Fruit fly (Drosophila melanogaster): ENCODE data around the gene Cbp20.
A peak's percentile ranks its signal among the peaks of the same experiment; 100 is the strongest.

Cbp20 gene

DNA sequence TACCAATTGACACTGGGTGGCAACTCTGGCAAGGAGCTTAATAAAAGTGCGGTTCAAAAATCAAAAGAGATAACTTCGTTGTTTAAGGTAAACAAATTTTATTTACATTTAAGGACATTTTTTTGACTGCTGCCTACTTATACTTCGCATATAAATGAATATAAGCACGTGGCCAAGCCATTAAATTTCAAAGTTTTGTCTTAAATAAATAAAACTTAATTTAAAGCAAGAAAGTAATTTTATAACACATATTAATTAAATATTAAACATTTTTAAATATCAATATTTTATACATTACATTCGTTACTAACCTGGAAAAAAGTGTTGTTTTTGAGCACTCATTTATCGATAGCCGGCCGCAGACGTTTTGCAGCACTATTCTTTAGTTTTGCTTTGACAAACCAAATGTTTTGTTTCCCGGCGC lies 24.3 kb downstream of the Cbp20 start, which contains the start of the genes CG12321 and MED17 (continued):
- TF ChIP-seq fd85E (GFP tag; optimal IDR thresholded peaks at IDR 0.05) (peak; percentile 54), CG34406 (GFP tag; optimal IDR thresholded peaks at IDR 0.05) (peak; percentile 87), ss (GFP tag; optimal IDR thresholded peaks at IDR 0.05) (no peak), CG6163 (GFP tag; IDR thresholded peaks at IDR 0.05) (peak; percentile 77), Eip93F (GFP tag; optimal IDR thresholded peaks at IDR 0.05) (no peak), vri (GFP tag; optimal IDR thresholded peaks at IDR 0.05) (no peak), CG10669 (GFP tag; optimal IDR thresholded peaks at IDR 0.05) (peak; percentile 78), Blimp-1 (GFP tag; optimal IDR thresholded peaks at IDR 0.05) (peak; percentile 77), CG8119 (GFP tag; IDR thresholded peaks at IDR 0.05) (peak; percentile 72; the same call in 2 of the 3 replicates), salr (GFP tag; optimal IDR thresholded peaks at IDR 0.05) (peak; percentile 43 to 89), Eip78C (GFP tag) (peak; percentile 91), CG16779 (tag; optimal IDR thresholded peaks at IDR 0.05) (no peak), Sox14 (GFP tag; optimal IDR thresholded peaks at IDR 0.05) (peak; percentile 81), CG8319 (GFP tag; optimal IDR thresholded peaks at IDR 0.05) (peak; percentile 75), topi (GFP tag; optimal IDR thresholded peaks at IDR 0.05) (peak; percentile 77), Sox15 (GFP tag; optimal IDR thresholded peaks at IDR 0.05) (peak; percentile 86), CG10631 (GFP tag; optimal IDR thresholded peaks at IDR 0.05) (peak; percentile 90), CG6808 (GFP tag; optimal IDR thresholded peaks at IDR 0.05) (no peak), Hr4 (GFP tag; optimal IDR thresholded peaks at IDR 0.05) (peak; percentile 79), Gug (GFP tag; IDR thresholded peaks at IDR 0.05) (peak; percentile 79), CG1621 (tag; optimal IDR thresholded peaks at IDR 0.05) (peak; percentile 54), spab (GFP tag; optimal IDR thresholded peaks at IDR 0.05) (no peak), lz (GFP tag; optimal IDR thresholded peaks at IDR 0.05) (peak; percentile 72), dsx (GFP tag; optimal IDR thresholded peaks at IDR 0.05; ENCODE audit: poor library complexity, severe bottlenecking) (peak; percentile 59), cyc (GFP tag; optimal IDR thresholded peaks at IDR 0.05) (peak; percentile 80), Met (GFP tag; optimal IDR thresholded peaks at IDR 0.05) (peak; percentile 82), CG11294 (GFP tag; IDR thresholded peaks at IDR 0.05) (peak; percentile 72; the same call in 1 of the 2 replicates), CG8632 (GFP tag; optimal IDR thresholded peaks at IDR 0.05) (peak; percentile 82), CG31627 (GFP tag; optimal IDR thresholded peaks at IDR 0.05) (peak; percentile 83), CG4318 (GFP tag; optimal IDR thresholded peaks at IDR 0.05) (peak; percentile 88)

DNA sequence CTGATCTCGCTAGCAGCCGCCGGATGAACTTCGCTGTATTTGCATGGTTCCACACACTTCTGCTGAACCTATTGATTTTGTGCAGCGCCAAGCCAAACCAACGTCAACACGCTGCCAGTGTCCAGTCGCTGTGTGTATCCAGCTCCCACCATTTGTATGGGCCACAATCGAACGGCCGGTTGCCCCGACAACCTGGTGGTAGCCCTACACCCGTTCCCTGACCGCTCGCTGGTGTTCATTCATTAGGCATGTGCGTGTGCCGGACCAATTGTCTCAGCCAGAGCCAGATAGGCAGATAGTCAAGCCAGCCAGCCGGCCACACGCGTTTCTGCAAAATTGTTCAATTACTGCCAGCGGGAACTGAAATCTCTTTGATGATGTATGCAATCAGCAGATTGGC lies 27.4 kb downstream of the Cbp20 start, which contains the start of gene CG14313:
TSS of gene CG14313 (minus strand) at position 101 of the 400 bp plus-strand sequence.
- TF ChIP-seq ss (GFP tag; optimal IDR thresholded peaks at IDR 0.05) = peak in 1 of 2 experiments; percentile 55
- TF ChIP-seq CG6792 (GFP tag; optimal IDR thresholded peaks at IDR 0.05) = no peak

DNA sequence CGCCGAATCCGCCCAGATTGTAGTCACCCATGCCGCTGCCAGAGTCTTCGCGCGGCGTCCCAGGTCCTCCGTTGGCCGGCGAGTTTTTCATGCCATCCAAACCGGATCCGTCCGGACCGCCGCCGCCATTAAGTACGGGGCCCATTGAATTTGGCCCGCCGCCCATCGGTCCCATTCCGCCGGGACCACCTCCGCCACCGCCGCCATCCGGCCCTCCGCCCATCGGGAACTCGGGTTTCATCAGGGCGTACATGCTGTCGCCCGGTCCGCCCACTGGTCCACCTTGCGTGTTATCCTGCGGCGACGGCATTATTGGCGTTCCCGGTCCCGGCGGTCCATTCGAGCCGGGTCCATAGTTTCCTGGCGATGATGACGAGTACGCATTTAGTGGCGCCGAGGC lies 30.8 kb downstream of the Cbp20 start:
- TF ChIP-seq lz (GFP tag; optimal IDR thresholded peaks at IDR 0.05) (no peak), dac (GFP tag; optimal IDR thresholded peaks at IDR 0.05) (no peak), esn (GFP tag; optimal IDR thresholded peaks at IDR 0.05) (no peak), CG6808 (GFP tag; optimal IDR thresholded peaks at IDR 0.05) (no peak), Eip75B (GFP tag; optimal IDR thresholded peaks at IDR 0.05) (no peak), fd59A (GFP tag; optimal IDR thresholded peaks at IDR 0.05) (no peak), Lpt (GFP tag; optimal IDR thresholded peaks at IDR 0.05) (no peak), CG3919 (GFP tag; optimal IDR thresholded peaks at IDR 0.05) (no peak), ss (GFP tag; optimal IDR thresholded peaks at IDR 0.05) (no peak), fkh (GFP tag; optimal IDR thresholded peaks at IDR 0.05) (no peak), Blimp-1 (GFP tag; optimal IDR thresholded peaks at IDR 0.05) (no peak)
